Fruit fly (Drosophila melanogaster): Measurements from ENCODE around the gene CG5439.
"Not testable (repeated sequence)": the region's sequence is repeated elsewhere in the genome, so short reads cannot be mapped to it uniquely, and the experiment has no call there.

CG5439 gene

DNA sequence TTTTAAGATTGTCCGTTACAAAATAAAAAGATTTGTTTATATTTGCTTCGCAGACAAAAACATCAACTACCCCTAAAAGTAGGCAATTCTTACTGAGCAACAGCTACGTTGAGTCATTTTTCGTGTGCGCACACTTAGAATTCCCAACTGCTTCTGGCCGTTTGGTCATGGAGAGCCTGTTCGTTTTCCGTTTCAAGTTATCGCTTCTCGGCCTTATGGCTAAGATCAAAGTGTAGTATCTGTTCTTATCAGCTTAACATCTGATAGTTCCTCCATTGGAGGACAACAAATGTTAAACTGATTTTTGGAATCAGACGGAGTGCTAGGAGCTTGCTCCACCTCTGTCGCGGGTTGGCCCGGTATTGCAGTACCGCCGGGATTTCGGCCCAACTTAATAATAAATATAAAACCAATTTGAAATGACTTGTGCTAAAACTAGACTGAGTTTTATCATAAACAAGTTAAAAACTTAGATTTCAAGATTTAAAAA lies 38.7 kb downstream of the CG5439 start (continued):
- TF ChIP-seq E2f2 (GFP tag; IDR thresholded peaks at IDR 0.05) (peak; percentile 40; the same call in 1 of the 2 replicates), Drgx (GFP tag; IDR thresholded peaks at IDR 0.05) (peak; percentile 61), tx (GFP tag; optimal IDR thresholded peaks at IDR 0.05) (peak; percentile 51), Fer1 (GFP tag; optimal IDR thresholded peaks at IDR 0.05) (peak; percentile 10), CG32532 (GFP tag; IDR thresholded peaks at IDR 0.05) (peak; percentile 72), lilli (GFP tag; optimal IDR thresholded peaks at IDR 0.05) (peak; percentile 59), sim (GFP tag; IDR thresholded peaks at IDR 0.05) (0 out of 2 replicates have a peak, but pooled peaks have one; percentile 16), fd96Cb (tag; optimal IDR thresholded peaks at IDR 0.05) (peak; percentile 59), sisA (GFP tag; IDR thresholded peaks at IDR 0.05) (peak; percentile 49; the same call in 1 of the 2 replicates), Awh (GFP tag; IDR thresholded peaks at IDR 0.05) (peak; percentile 62; the same call in 1 of the 2 replicates), CG31441 (GFP tag; IDR thresholded peaks at IDR 0.05) (peak; percentile 53; the same call in 1 of the 2 replicates), CG10366 (GFP tag; IDR thresholded peaks at IDR 0.05) (peak; percentile 44; the same call in 1 of the 2 replicates), tna (GFP tag; IDR thresholded peaks at IDR 0.05; ENCODE audit: partially characterized antibody) (peak; percentile 55), CG13296 (GFP tag; optimal IDR thresholded peaks at IDR 0.05) (peak; percentile 25), hkb (GFP tag; IDR thresholded peaks at IDR 0.05) (peak; percentile 75), insv (GFP tag; optimal IDR thresholded peaks at IDR 0.05) (peak in 1 of 2 experiments; percentile 63), Max (GFP tag; optimal IDR thresholded peaks at IDR 0.05) (peak; percentile 56), CG4360 (GFP tag; IDR thresholded peaks at IDR 0.05) (peak; percentile 49), ato (GFP tag; IDR thresholded peaks at IDR 0.05; ENCODE audit: partially characterized antibody) (peak; percentile 5; the same call in 1 of the 2 replicates), B-H1 (GFP tag; IDR thresholded peaks at IDR 0.05) (peak; percentile 40; the same call in 1 of the 3 replicates), pros (GFP tag; optimal IDR thresholded peaks at IDR 0.05) (peak; percentile 98), mld (GFP tag; IDR thresholded peaks at IDR 0.05; ENCODE audit: partially characterized antibody) (peak; percentile 69; the same call in 2 of the 3 replicates), CG9932 (GFP tag; IDR thresholded peaks at IDR 0.05) (peak; percentile 59; the same call in 1 of the 2 replicates), gce (GFP tag; IDR thresholded peaks at IDR 0.05) (0 out of 3 replicates have a peak, but pooled peaks have one; percentile 55), sob (GFP tag; IDR thresholded peaks at IDR 0.05) (peak; percentile 81), CG1792 (GFP tag; optimal IDR thresholded peaks at IDR 0.05) (peak; percentile 58), NK7.1 (GFP tag; optimal IDR thresholded peaks at IDR 0.05) (peak; percentile 3), Meics (GFP tag; optimal IDR thresholded peaks at IDR 0.05) (peak; percentile 50), cas (GFP tag; IDR thresholded peaks at IDR 0.05) (peak; percentile 68), CG4424 (GFP tag; optimal IDR thresholded peaks at IDR 0.05) (peak; percentile 35), CG10979 (tag; optimal IDR thresholded peaks at IDR 0.05) (peak; percentile 42), Rfx (GFP tag; IDR thresholded peaks at IDR 0.05) (peak; percentile 56; the same call in 1 of the 2 replicates), CG6272 (GFP tag; IDR thresholded peaks at IDR 0.05) (peak; percentile 28; the same call in 1 of the 2 replicates), ash1 (GFP tag; optimal IDR thresholded peaks at IDR 0.05) (peak; percentile 23), CG10267 (tag; optimal IDR thresholded peaks at IDR 0.05) (peak; percentile 7), ken (GFP tag; IDR thresholded peaks at IDR 0.05) (peak; percentile 65; the same call in 2 of the 3 replicates), CG10654 (GFP tag; optimal IDR thresholded peaks at IDR 0.05) (peak; percentile 20), CG12659 (GFP tag; optimal IDR thresholded peaks at IDR 0.05) (peak; percentile 41), her (GFP tag; optimal IDR thresholded peaks at IDR 0.05) (peak; percentile 73), CG13424 (tag; optimal IDR thresholded peaks at IDR 0.05) (peak; percentile 1), lbe (GFP tag; optimal IDR thresholded peaks at IDR 0.05) (peak; percentile 40), phol (tag; optimal IDR thresholded peaks at IDR 0.05) (peak; percentile 7), stc (GFP tag; IDR thresholded peaks at IDR 0.05) (peak; percentile 50; the same call in 1 of the 2 replicates), CG13894 (tag; optimal IDR thresholded peaks at IDR 0.05) (peak; percentile 90), lab (GFP tag; optimal IDR thresholded peaks at IDR 0.05) (peak; percentile 74), zen (tag; optimal IDR thresholded peaks at IDR 0.05) (peak; percentile 59), tin (GFP tag; optimal IDR thresholded peaks at IDR 0.05) (peak; percentile 40), Trl (GFP tag; optimal IDR thresholded peaks at IDR 0.05) (peak; percentile 75)
- TF ChIP-seq hkb, Trl (optimal IDR thresholded peaks at IDR 0.05): not testable (repeated sequence)
